Fruit fly (Drosophila melanogaster) ovary, adult (tissue): ENCODE results near the gene CG14143.

Source experiments
- CG17801 ChIP-seq: fragments of 200-800 bp; optimal IDR thresholded peaks from 2 replicates; lab custom pipeline; 2019; ENCODE audit warnings: missing biosample characterization, mild to moderate bottlenecking, missing genetic modification characterization, moderate library complexity; ENCODE audit not compliant: partially characterized antibody

Gene CG14143

DNA sequence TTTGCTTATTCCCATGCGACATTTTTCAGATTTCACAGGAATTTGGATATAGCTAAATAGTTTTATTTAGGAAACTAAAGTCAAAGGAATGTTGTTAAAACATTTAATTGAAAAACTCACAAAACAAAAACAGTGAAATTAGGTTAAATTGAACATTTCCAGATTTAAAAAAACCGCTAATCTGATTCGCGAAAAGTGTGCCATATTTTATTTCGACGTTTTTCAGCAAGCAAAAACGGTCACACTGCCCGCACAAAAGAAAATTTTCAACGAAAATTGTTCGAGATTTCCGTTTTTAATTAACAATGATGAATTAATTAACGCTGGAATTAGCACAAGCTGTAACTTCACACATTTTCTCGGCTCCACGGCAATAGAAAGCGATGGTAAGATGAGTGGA lies 25.3 kb upstream of the CG14143 start, which contains the start of the genes CG34012 and emei:
Gene CG34012 (minus strand): TSS at position 52 of the 400 bp plus-strand sequence.
Gene emei (plus strand): TSS at position 237 of the 400 bp plus-strand sequence.
- TF ChIP-seq CG17801 (GFP tag; lab: Kevin White, UChicago): no peak

DNA sequence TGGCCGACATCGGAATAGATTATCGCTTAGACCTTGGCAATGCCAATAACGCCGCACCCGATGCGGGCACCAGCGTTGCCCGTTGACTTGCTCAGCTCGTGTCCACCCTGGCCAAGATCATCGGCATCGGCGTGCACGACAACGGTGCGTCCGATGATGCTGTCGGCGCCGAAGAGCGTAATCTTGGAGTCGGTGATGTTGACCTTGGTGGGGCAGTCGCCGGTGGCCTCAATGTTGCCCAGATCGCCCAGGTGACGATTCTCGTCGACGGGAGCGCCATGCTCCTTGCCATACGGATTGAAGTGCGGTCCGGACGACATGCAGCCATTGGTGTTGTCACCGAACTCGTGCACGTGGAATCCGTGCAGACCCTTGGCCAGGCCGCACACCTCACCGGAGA lies 22.4 kb upstream of the CG14143 start:
- no peak for TF ChIP-seq CG17801 (GFP tag; lab: Kevin White, UChicago)

DNA sequence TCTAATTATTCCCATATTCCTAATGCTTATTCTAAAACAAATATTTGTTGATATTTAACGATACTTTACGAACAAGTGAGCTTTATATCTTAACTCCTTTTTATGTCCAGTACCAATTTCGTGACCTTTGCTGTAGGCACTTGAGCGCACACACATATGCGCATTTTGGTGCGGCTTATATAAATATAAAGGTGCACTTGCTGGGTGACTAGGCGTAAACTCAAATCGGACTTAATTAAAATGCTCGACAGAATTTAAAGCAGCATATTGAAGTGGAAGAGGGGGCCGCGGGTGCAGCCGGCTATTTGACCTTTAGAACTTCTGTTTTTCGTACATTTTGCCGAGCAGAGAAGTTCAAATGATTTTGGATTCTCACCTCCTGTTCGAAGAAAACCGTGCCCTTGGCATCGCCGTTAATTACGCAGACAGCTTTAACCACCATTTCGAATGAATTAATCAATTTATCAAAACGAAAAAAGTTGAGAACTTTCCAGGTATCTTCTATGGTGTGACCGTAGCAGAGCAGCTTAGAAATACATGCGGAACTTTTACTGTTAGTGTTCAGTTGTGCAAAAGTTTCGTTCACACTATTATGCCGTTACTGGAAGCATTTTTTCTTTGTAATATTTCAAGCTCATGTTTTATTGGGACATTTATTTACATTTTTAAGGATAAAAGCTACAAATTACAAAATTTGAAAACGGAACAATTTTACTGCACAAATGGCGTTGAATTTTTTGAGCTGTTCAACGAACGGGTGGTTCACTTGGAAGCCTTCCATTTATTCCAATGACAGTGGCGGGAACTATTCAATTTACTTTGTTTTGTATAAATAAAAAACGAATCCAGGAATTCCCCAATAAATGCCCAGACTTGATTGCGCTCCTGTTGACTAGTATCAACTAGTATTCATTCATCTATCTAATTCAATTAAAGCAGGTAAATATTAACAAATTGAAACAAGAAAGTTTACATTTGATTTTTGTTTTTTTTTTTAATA lies 21.3 kb upstream of the CG14143 start, which contains the start of gene Sod1:
Gene Sod1 (minus strand): TSS at position 543 of the 1,000 bp plus-strand sequence.
- TF ChIP-seq CG17801 (GFP tag; lab: Kevin White, UChicago): peak; percentile 76

DNA sequence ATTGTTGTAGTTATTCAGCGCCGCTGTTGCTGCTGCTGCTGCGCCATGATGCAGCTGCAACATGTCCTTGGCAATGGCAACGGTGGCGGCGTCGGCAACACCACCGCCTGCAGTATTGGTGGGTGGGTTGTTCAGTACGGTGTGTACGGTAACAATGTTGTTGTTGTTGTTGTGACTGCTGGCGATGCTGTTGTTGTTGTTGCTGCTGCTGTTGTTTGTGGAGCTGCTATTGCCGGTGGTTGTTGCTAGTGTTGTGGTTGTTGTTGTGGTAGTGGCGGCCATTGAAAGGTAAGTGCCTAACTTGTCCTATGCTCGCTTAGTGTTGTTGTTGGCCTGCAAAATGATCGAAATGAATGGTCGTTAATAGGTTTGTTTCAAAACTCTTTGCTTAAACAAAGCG lies 17.1 kb upstream of the CG14143 start:
- no peak for TF ChIP-seq CG17801 (GFP tag; lab: Kevin White, UChicago)

dm6 chr3L:11118627-11119395 lies 16.0 kb upstream of the CG14143 start:
- TF ChIP-seq CG17801 (GFP tag; lab: Kevin White, UChicago): no peak

DNA sequence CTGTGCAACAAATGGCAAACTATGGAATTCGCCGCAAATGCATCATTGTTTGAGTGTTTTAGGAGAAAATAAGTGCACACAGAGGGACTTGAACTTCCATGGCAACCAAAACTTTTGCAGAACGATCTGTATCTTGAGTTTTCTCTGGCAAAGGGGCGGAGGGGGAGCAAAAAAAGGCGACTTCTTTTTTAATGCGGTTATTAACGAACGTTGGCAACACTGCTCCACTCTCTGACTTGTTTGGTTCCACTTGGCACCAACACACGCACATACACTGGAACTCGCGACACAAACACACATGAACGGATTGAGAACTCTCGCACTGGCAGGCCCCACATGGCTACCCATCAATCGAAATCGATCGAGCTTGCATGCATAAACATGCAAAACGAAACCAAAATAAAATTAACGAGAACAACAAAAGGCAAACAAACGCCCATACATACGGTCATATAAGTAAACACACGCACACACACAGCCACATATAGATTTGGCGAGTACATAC lies 15.3 kb upstream of the CG14143 start:
- TF ChIP-seq CG17801 (GFP tag; lab: Kevin White, UChicago): no peak

DNA sequence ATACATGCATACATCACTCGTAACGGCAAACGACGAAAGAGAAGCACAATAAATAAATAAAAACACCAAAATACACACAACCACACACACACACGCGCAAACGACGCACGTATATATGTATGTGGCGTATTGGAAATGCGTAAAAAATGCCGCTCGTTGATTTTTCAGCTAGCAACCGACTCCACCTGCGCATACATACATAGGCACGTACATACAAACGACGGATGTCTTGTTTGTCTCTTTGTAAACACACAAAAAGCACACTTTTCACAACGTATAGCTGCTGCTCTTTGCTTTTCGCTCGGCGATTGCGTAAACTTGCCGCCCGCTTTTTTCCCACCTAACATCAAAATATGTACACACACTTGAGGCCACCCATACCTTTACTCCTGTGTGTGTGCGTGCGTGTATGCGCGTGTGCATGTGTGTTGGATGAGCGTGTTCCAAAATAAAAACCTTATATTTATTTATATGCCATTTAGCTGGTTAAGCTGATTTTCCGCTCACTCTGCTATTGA lies 14.8 kb upstream of the CG14143 start:
- TF ChIP-seq CG17801 (GFP tag; lab: Kevin White, UChicago): no peak

DNA sequence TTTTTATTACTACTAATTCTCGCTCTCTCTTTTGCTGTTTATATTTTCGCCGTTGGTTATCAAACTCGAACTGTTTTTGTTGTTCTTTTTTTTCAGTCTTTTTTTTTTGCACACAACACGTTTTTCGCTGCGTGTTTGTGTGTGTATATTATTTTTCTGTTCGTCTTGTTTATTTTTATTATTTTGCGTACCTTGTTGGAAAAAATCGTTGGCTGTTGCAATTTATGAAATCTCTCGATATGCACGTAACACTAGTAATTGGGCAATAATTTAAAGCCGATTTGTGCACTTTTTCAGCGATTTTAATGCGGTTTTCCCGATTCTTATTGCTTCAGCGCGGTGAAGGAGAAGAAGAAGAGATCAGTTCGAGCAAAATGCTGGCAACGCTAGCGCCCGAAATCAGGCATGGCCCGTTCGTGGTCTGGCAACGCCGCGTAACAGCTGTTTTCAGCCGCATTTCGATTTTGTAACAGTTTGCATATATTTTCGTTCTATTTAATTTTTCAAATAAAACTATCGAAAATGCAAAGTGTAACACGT lies 14.3 kb upstream of the CG14143 start, which contains the start of the genes FoxK and mRpL2:
Gene FoxK (minus strand): TSS at position 365 of the 540 bp plus-strand sequence.
Gene mRpL2 (plus strand): TSS at position 429 of the 540 bp plus-strand sequence.
- TF ChIP-seq CG17801 (GFP tag; lab: Kevin White, UChicago): peak; percentile 82

DNA sequence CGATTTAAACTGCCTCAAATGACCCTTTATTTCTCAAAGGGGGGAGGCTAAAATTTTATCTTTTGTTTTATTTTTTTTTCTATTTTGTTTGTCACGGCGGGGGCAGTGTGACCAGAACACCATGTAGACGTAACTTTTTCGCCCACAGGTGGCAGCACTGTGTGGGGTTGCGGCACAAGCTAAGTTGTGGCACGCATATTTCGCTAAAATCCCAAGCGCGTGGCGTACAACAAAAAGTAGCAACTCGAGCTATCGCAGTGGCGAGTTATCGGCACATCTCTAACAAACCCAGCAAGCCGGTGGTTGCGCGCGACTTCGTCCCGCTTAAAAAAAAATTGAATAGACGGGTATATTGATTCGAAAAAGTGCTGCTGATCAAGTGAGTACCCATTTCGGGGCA lies 11.7 kb upstream of the CG14143 start, which contains the start of the genes Ufd1 and NaPi-III:
Gene Ufd1 (minus strand): TSS at position 129 of the 400 bp plus-strand sequence.
Gene NaPi-III (plus strand): TSS at position 261 of the 400 bp plus-strand sequence.
- TF ChIP-seq CG17801 (GFP tag; lab: Kevin White, UChicago): peak; percentile 53

- no peak for TF ChIP-seq CG17801 (GFP tag; lab: Kevin White, UChicago)
These were observed 11.0 kb upstream of the CG14143 start for dm6 chr3L:11123598-11124284.

dm6 chr3L:11124439-11124838 lies 10.3 kb upstream of the CG14143 start:
- no peak for TF ChIP-seq CG17801 (GFP tag; lab: Kevin White, UChicago)

dm6 chr3L:11124841-11125240 lies 9.9 kb upstream of the CG14143 start:
- no peak for TF ChIP-seq CG17801 (GFP tag; lab: Kevin White, UChicago)
